Fruit fly (Drosophila melanogaster) whole organism, wandering third instar larva: ENCODE results near the gene Mlp84B.
A peak's percentile ranks its signal among the peaks of the same experiment; 100 is the strongest.

Source experiments
- Abd-B ChIP-seq: fragments of >200 bp; optimal IDR thresholded peaks from 2 replicates; lab custom pipeline; 2017; ENCODE audit warnings: missing biosample characterization, missing genetic modification characterization
- CrebA ChIP-seq: fragments of 200-800 bp; sonication (Bioruptor generic); optimal IDR thresholded peaks from 2 replicates; lab custom pipeline; 2016; ENCODE audit warnings: missing biosample characterization, mild to moderate bottlenecking, missing genetic modification characterization, borderline replicate concordance
- GATAd ChIP-seq: sonication (Bioruptor generic); optimal IDR thresholded peaks from 2 replicates; lab custom pipeline; 2016; ENCODE audit warnings: missing biosample characterization, missing genetic modification characterization
- HLH106 ChIP-seq: fragments of 200-800 bp; optimal IDR thresholded peaks from 3 replicates; lab custom pipeline; 2019; ENCODE audit warnings: missing biosample characterization, mild to moderate bottlenecking, missing genetic modification characterization, moderate library complexity
- Hnf4 ChIP-seq: fragments of 200-800 bp; sonication (Bioruptor generic); optimal IDR thresholded peaks from 2 replicates; lab custom pipeline; 2016; ENCODE audit warnings: missing biosample characterization, mild to moderate bottlenecking, missing genetic modification characterization
- Hr78 ChIP-seq: fragments of >200 bp; optimal IDR thresholded peaks from 2 replicates; lab custom pipeline; 2017; ENCODE audit warnings: missing biosample characterization, missing genetic modification characterization
- Hr83 ChIP-seq: fragments of 200-300 bp; sonication (Bioruptor generic); optimal IDR thresholded peaks from 2 replicates; lab custom pipeline; 2016; ENCODE audit warnings: missing biosample characterization, mild to moderate bottlenecking, missing genetic modification characterization, moderate library complexity; ENCODE audit not compliant: poor library complexity, severe bottlenecking
- Mio ChIP-seq: sonication (Bioruptor generic); optimal IDR thresholded peaks from 2 replicates; lab custom pipeline; 2016; ENCODE audit warnings: missing biosample characterization, missing genetic modification characterization
- Myc ChIP-seq: fragments of >200 bp; optimal IDR thresholded peaks from 2 replicates; lab custom pipeline; 2017
- N ChIP-seq: fragments of >200 bp; optimal IDR thresholded peaks from 2 replicates; lab custom pipeline; 2018; ENCODE audit warnings: missing biosample characterization, missing external identifiers, missing genetic modification characterization
- OdsH ChIP-seq: fragments of 200-800 bp; sonication (Bioruptor generic); optimal IDR thresholded peaks from 2 replicates; lab custom pipeline; 2016; ENCODE audit warnings: missing biosample characterization, mild to moderate bottlenecking, missing genetic modification characterization
- Rel ChIP-seq, 2 experiments: fragments of 200-800 bp; sonication (Bioruptor generic) in 1 of 2; optimal IDR thresholded peaks; 2 replicates in 1 of 2; 3 replicates in 1 of 2; lab custom pipeline; 2016 to 2019; ENCODE audit warnings: mild to moderate bottlenecking in 2 of 2, missing biosample characterization in 2 of 2, missing genetic modification characterization in 2 of 2, moderate library complexity in 1 of 2
- Sp1 ChIP-seq: fragments of 200-800 bp; sonication (Bioruptor generic); optimal IDR thresholded peaks from 3 replicates; lab custom pipeline; 2019; ENCODE audit warnings: missing biosample characterization, mild to moderate bottlenecking, missing genetic modification characterization, moderate library complexity
- Vsx2 ChIP-seq: fragments of 200-300, 225-300 bp; sonication (Bioruptor generic); optimal IDR thresholded peaks from 2 replicates; lab custom pipeline; 2018; ENCODE audit warnings: missing biosample characterization, missing genetic modification characterization; ENCODE audit not compliant: partially characterized antibody
- br ChIP-seq: fragments of 200-800 bp; sonication (Bioruptor generic); optimal IDR thresholded peaks from 2 replicates; lab custom pipeline; 2016; ENCODE audit warnings: missing biosample characterization, missing genetic modification characterization
- brk ChIP-seq: fragments of 200-800 bp; sonication (Bioruptor generic); optimal IDR thresholded peaks from 2 replicates; lab custom pipeline; 2016; ENCODE audit warnings: missing biosample characterization, mild to moderate bottlenecking, missing genetic modification characterization
- ey ChIP-seq: fragments of 200-800 bp; sonication (Bioruptor generic); optimal IDR thresholded peaks from 2 replicates; lab custom pipeline; 2016; ENCODE audit warnings: missing biosample characterization, missing genetic modification characterization
- foxo ChIP-seq, 2 experiments: fragments of 200-800 bp; sonication (Bioruptor generic); optimal IDR thresholded peaks; 2 replicates in 1 of 2; 3 replicates in 1 of 2; lab custom pipeline; 2016 to 2017; ENCODE audit warnings: missing biosample characterization in 2 of 2, missing genetic modification characterization in 2 of 2
- fru ChIP-seq: fragments of 200-800 bp; sonication (Bioruptor generic); optimal IDR thresholded peaks from 3 replicates; lab custom pipeline; 2016; ENCODE audit warnings: missing biosample characterization, mild to moderate bottlenecking, missing genetic modification characterization
- h ChIP-seq: fragments of 200-800 bp; sonication (Bioruptor generic); optimal IDR thresholded peaks from 3 replicates; lab custom pipeline; 2016; ENCODE audit warnings: missing biosample characterization, mild to moderate bottlenecking, missing genetic modification characterization
- jim ChIP-seq: fragments of 175-275, 200-325 bp; sonication (Bioruptor generic); optimal IDR thresholded peaks from 2 replicates; lab custom pipeline; 2016; ENCODE audit warnings: missing biosample characterization, mild to moderate bottlenecking, missing genetic modification characterization
- pan ChIP-seq: fragments of >200 bp; optimal IDR thresholded peaks from 2 replicates; lab custom pipeline; 2017
- psq ChIP-seq: fragments of 200-800 bp; sonication (Bioruptor generic); optimal IDR thresholded peaks from 3 replicates; lab custom pipeline; 2017; ENCODE audit warnings: missing biosample characterization, mild to moderate bottlenecking, missing genetic modification characterization, moderate library complexity
- rgr ChIP-seq: fragments of 200-800 bp; sonication (Bioruptor generic); optimal IDR thresholded peaks from 3 replicates; lab custom pipeline; 2016; ENCODE audit warnings: missing biosample characterization, mild to moderate bottlenecking, missing genetic modification characterization
- sage ChIP-seq: fragments of 200-800 bp; sonication (Bioruptor generic); optimal IDR thresholded peaks from 2 replicates; lab custom pipeline; 2016; ENCODE audit warnings: missing biosample characterization, mild to moderate bottlenecking, missing genetic modification characterization
- sv ChIP-seq: fragments of 200-800 bp; sonication (Bioruptor generic); optimal IDR thresholded peaks from 3 replicates; lab custom pipeline; 2016; ENCODE audit warnings: missing biosample characterization, missing genetic modification characterization
- tai ChIP-seq: sonication (Bioruptor generic); optimal IDR thresholded peaks from 2 replicates; lab custom pipeline; 2016; ENCODE audit warnings: missing biosample characterization, missing genetic modification characterization
- usp ChIP-seq: fragments of >200 bp; optimal IDR thresholded peaks from 2 replicates; lab custom pipeline; 2017; ENCODE audit warnings: missing biosample characterization, missing genetic modification characterization
- woc ChIP-seq: sonication (Bioruptor generic); optimal IDR thresholded peaks from 2 replicates; lab custom pipeline; 2016; ENCODE audit warnings: missing biosample characterization, mild to moderate bottlenecking, missing genetic modification characterization

Gene Mlp84B

DNA sequence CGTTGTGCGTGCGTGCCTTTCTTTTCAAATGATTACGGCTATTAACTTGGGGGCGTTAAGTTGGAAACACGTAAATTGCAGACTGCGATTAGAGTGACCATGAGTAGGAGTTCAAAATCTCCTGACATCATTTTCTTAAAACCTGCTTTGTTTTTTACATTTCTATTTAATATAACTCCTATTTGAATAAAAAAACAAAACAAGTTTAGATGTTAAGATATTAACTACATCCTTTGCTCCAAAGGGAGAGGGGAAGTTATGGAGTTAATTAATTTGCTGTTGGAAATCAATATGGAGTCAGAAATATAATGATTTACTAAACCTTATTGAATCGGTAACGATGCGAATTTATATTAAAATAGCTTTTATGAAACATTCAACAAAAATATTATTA, 31.6 kb downstream of the Mlp84B start, which contains the start of gene Tailor:
TSS of gene Tailor (minus strand) at position 101 of the 394 bp plus-strand sequence.
- TF ChIP-seq Abd-B (no peak), Sp1 (no peak), CrebA (GFP tag; lab: Kevin White, UChicago) (no peak), N (GFP tag; lab: Kevin White, UChicago) (no peak), ey (GFP tag; lab: Kevin White, UChicago) (no peak), sv (GFP tag; lab: Kevin White, UChicago) (no peak), OdsH (GFP tag; lab: Kevin White, UChicago) (no peak), GATAd (GFP tag; lab: Kevin White, UChicago) (no peak), Hr83 (GFP tag; lab: Kevin White, UChicago) (no peak), usp (no peak), Hr78 (GFP tag; lab: Kevin White, UChicago) (no peak), br (no peak), tai (GFP tag; lab: Kevin White, UChicago) (no peak)

DNA sequence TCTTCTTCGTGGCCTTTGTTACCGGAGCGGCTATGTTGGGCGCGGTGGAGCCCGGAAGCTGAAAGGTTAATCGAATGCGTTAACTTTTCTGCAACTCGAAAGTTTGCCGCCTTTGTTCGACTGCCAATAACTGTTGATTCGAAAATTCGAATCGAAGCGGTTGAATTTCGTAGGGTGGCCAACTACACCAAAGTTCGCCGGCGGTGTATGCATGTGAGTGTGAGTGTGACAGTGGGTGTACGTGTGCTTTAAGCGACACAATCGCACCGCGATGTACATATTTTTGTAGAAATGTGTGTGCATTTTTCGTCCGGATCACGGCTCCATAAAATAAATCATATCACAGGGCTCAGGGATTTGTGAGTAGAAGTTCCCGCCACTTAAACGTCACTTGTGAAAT, 32.1 kb downstream of the Mlp84B start:
- TF ChIP-seq usp (no peak), Rel (GFP tag; optimal IDR thresholded peaks at IDR 0.05; lab: Kevin White, UChicago) (no peak), Rel (tag; optimal IDR thresholded peaks at IDR 0.05; lab: Kevin White, UChicago) (peak; percentile 44)
- TF ChIP-seq, all 38 proteins: peak for 1

DNA sequence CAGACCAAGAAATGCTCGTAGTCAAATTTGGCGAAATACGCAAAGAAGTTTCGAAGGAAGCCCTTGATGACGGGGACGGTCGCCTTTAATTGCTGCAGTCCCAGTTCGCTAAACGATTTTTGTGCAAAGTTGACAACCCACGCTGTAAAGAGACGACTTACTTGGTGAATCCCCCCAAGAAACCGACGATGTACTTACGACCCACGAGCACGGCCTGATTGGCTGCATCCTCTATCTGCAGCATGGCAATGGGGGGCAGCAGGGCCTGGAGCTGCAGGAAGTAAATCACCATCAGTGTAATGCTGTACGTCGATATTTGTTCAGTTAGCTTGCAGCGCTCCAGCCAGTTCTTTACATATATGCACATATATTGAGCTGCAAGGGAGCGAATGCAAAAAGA, 33.8 kb downstream of the Mlp84B start:
- no peak for TF ChIP-seq h (GFP tag; lab: Kevin White, UChicago)
- TF ChIP-seq Rel (GFP tag; optimal IDR thresholded peaks at IDR 0.05; lab: Kevin White, UChicago): no peak
- TF ChIP-seq Rel (tag; optimal IDR thresholded peaks at IDR 0.05; lab: Kevin White, UChicago): peak; percentile 91
- TF ChIP-seq, all 38 proteins: peak for 1

DNA sequence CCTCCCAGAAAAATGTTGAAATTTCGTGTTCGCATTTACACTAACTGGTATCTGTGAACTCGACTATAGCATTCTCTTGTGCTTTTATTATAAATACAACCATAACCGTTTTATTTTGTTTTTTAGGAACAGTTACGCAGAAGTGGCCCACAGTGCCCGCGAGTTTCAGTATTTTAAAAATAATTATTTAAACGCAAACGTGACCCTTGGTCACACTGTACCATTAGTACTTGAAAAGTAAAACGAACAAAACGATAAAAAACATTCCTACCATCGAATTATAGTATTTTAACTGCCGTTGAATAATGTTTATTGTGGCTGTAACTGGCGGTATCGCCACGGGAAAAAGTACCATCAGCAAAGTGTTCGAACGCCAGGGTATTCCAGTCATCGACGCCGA, 35.6 kb downstream of the Mlp84B start, which contains the start of gene Dpck:
TSS of gene Dpck (plus strand) at position 211 of the 400 bp plus-strand sequence.
- TF ChIP-seq HLH106 (tag; lab: Kevin White, UChicago) (peak; percentile 30), h (GFP tag; lab: Kevin White, UChicago) (peak; percentile 30), tai (GFP tag; lab: Kevin White, UChicago) (no peak), N (GFP tag; lab: Kevin White, UChicago) (no peak), Hr83 (GFP tag; lab: Kevin White, UChicago) (peak; percentile 23), Mio (GFP tag; lab: Kevin White, UChicago) (peak; percentile 19), Myc (lab: Kevin White, UChicago) (no peak), rgr (GFP tag; lab: Kevin White, UChicago) (peak; percentile 19), foxo (GFP tag; optimal IDR thresholded peaks at IDR 0.05; lab: Kevin White, UChicago) (peak in 1 of 2 experiments; percentile 20), pan (no peak), Sp1 (peak; percentile 53), ey (GFP tag; lab: Kevin White, UChicago) (peak; percentile 11), Rel (GFP tag; optimal IDR thresholded peaks at IDR 0.05; lab: Kevin White, UChicago) (no peak), Rel (tag; optimal IDR thresholded peaks at IDR 0.05; lab: Kevin White, UChicago) (peak; percentile 47), woc (GFP tag; lab: Kevin White, UChicago) (peak; percentile 60), fru (GFP tag; lab: Kevin White, UChicago) (peak; percentile 34), brk (GFP tag; lab: Kevin White, UChicago) (no peak), Hnf4 (GFP tag; lab: Kevin White, UChicago) (peak; percentile 30), Vsx2 (GFP tag; lab: Kevin White, UChicago) (no peak), sage (peak; percentile 47), jim (peak; percentile 28)

DNA sequence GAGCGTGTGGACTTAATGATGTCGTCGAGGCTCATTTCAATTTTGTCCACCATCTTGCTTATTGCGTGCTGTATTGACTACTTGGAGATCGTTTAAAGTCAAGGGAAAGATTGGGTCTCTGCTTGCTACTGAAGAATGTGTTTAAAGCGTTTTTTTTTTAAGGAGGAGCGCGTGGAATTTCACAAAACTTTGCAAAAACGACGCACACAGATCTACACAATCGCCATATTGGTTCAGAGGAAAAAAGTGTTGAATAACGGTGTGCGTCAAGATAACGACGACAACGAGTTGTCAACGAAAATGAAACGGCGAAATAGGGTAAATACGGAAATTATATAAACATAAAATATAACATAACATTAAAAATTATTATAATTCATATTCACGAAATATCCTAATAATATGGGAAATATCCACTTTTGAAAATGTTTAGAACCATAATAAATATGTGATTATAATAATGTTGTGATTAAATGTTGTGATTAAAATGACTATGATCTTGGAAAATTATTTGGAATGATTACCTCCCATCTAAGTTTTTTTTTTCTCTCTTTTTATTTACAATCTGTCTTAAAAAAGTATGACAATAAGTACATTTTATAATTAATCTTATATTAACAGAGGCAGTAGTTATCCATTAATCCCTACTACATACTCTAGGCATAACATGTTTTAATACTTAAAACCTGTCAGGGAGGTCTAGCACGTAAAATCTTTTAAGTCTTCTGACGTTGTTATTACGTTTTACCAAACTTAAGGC, 37.2 kb downstream of the Mlp84B start, which contains the start of gene Ref1:
TSS of gene Ref1 (minus strand) at position 231 of the 760 bp plus-strand sequence.
- TF ChIP-seq psq (GFP tag; lab: Kevin White, UChicago) (no peak), woc (GFP tag; lab: Kevin White, UChicago) (peak; percentile 63)
